Worm (Caenorhabditis elegans) whole organism, young adult: ENCODE data around the gene npr-21.

Experiments
- F49E8.2 ChIP-seq: sonication (generic microtip); optimal IDR thresholded peaks from 3 replicates; lab custom pipeline; 2017; ENCODE audit warnings: missing genetic modification characterization, mild to moderate bottlenecking, missing compliant biosample characterization, antibody characterized with exemption, moderate library complexity; ENCODE audit not compliant: insufficient read depth
- K12H6.12 ChIP-seq: fragments of 200-800 bp; sonication (Bioruptor generic); optimal IDR thresholded peaks from 2 replicates; lab custom pipeline; 2018; ENCODE audit warnings: mild to moderate bottlenecking, missing genetic modification characterization, missing compliant biosample characterization
- ZK185.1 ChIP-seq: sonication (generic microtip); optimal IDR thresholded peaks from 2 replicates; lab custom pipeline; 2016; ENCODE audit warnings: mild to moderate bottlenecking, missing genetic modification characterization, missing compliant biosample characterization; ENCODE audit not compliant: poor library complexity, severe bottlenecking
- attf-3 ChIP-seq: fragments of 200-800 bp; sonication (Bioruptor generic); conservative IDR thresholded peaks from 2 replicates; pipeline ENCODE4 v1.3.6; 2022; ENCODE audit warnings: missing genetic modification reagents, missing genetic modification characterization, missing compliant biosample characterization
- attf-6 ChIP-seq: fragments of 200-800 bp; sonication (Bioruptor generic); IDR thresholded peaks from 2 replicates; pipeline ENCODE4 v1.3.6; 2022; ENCODE audit warnings: missing genetic modification reagents, missing genetic modification characterization, missing compliant biosample characterization
- ccch-3 ChIP-seq: fragments of 200-800 bp; sonication (Bioruptor generic); optimal IDR thresholded peaks from 2 replicates; lab custom pipeline; 2018; ENCODE audit warnings: mild to moderate bottlenecking, missing genetic modification characterization, missing compliant biosample characterization
- ceh-100 ChIP-seq: fragments of 200-800 bp; sonication (Bioruptor generic); IDR thresholded peaks from 2 replicates; pipeline ENCODE4 v1.3.6; 2022; ENCODE audit warnings: missing genetic modification reagents, missing genetic modification characterization, missing compliant biosample characterization
- ceh-27 ChIP-seq: fragments of 200-800 bp; sonication (Bioruptor generic); optimal IDR thresholded peaks from 2 replicates; lab custom pipeline; 2018; ENCODE audit warnings: mild to moderate bottlenecking, missing genetic modification characterization, moderate library complexity, missing compliant biosample characterization
- ceh-79 ChIP-seq: sonication (generic microtip); optimal IDR thresholded peaks from 2 replicates; lab custom pipeline; 2017; ENCODE audit warnings: mild to moderate bottlenecking, missing genetic modification characterization, missing compliant biosample characterization
- dpff-1 ChIP-seq: sonication (generic microtip); optimal IDR thresholded peaks from 2 replicates; lab custom pipeline; 2017; ENCODE audit warnings: mild to moderate bottlenecking, missing genetic modification characterization, missing compliant biosample characterization
- hlh-26 ChIP-seq: fragments of 200-800 bp; sonication (Bioruptor generic); conservative IDR thresholded peaks from 2 replicates; pipeline ENCODE4 v1.3.6; 2022; ENCODE audit warnings: missing genetic modification reagents, missing genetic modification characterization, missing compliant biosample characterization
- lag-1 ChIP-seq: fragments of 200-800 bp; sonication (Bioruptor generic); IDR thresholded peaks from 2 replicates; pipeline ENCODE4 v1.3.6; 2022; ENCODE audit warnings: missing genetic modification reagents, missing genetic modification characterization, missing compliant biosample characterization
- let-607 ChIP-seq, 2 experiments: fragments of 200-800 bp in 1 of 2; sonication (Bioruptor generic) in 1 of 2; sonication (generic microtip) in 1 of 2; optimal IDR thresholded peaks; 2 replicates each; lab custom pipeline; 2016 to 2018; ENCODE audit warnings: mild to moderate bottlenecking in 2 of 2, missing compliant biosample characterization in 2 of 2, missing genetic modification characterization in 2 of 2, moderate library complexity in 2 of 2, missing genotype in 1 of 2
- lin-35 ChIP-seq, 3 experiments: fragments of 150-350 bp in 2 of 3; sonication (generic microtip) in 1 of 3; optimal IDR thresholded peaks; 2 replicates each; lab custom pipeline; 2014 to 2018; ENCODE audit warnings: missing biosample characterization in 3 of 3, missing genetic modification characterization in 3 of 3, missing genetic modification reagents in 3 of 3
- madf-8 ChIP-seq: fragments of 200-800 bp; sonication (Bioruptor generic); conservative IDR thresholded peaks from 2 replicates; pipeline ENCODE4 v1.3.6; 2022; ENCODE audit warnings: missing genetic modification reagents, missing genetic modification characterization, missing compliant biosample characterization
- mes-4 ChIP-seq: sonication (generic microtip); optimal IDR thresholded peaks from 2 replicates; lab custom pipeline; 2016; ENCODE audit warnings: missing genotype, missing genetic modification characterization, missing compliant biosample characterization
- nhr-90 ChIP-seq: sonication (generic microtip); optimal IDR thresholded peaks from 2 replicates; lab custom pipeline; 2016; ENCODE audit warnings: missing genotype, mild to moderate bottlenecking, missing genetic modification characterization, missing compliant biosample characterization
- snpc-4 ChIP-seq, 5 experiments: fragments of 150-350 bp in 1 of 5; sonication (generic microtip) in 4 of 5; optimal IDR thresholded peaks; 2 replicates each; lab custom pipeline; 2014 to 2018; ENCODE audit warnings: missing genetic modification characterization in 5 of 5, missing biosample characterization in 3 of 5, antibody characterized with exemption in 2 of 5, mild to moderate bottlenecking in 2 of 5, missing compliant biosample characterization in 2 of 5, missing genotype in 2 of 5, moderate library complexity in 2 of 5, missing genetic modification reagents in 1 of 5
- somi-1 ChIP-seq: fragments of 200-800 bp; sonication (Bioruptor generic); optimal IDR thresholded peaks from 2 replicates; lab custom pipeline; 2018; ENCODE audit warnings: mild to moderate bottlenecking, missing genetic modification characterization, missing compliant biosample characterization
- tlf-1 ChIP-seq: fragments of 200-800 bp; sonication (Bioruptor generic); optimal IDR thresholded peaks from 2 replicates; lab custom pipeline; 2018; ENCODE audit warnings: mild to moderate bottlenecking, missing genetic modification characterization, missing compliant biosample characterization
- zim-3 ChIP-seq: sonication (generic microtip); optimal IDR thresholded peaks from 2 replicates; lab custom pipeline; 2017; ENCODE audit warnings: mild to moderate bottlenecking, missing genetic modification characterization, moderate library complexity, missing compliant biosample characterization

Gene npr-21

ce11 chrX:17110555-17110954 is 47.2 kb downstream of the npr-21 start, which contains the start of gene lido-5:
TSS of gene lido-5 (minus strand) at chrX:17110655.
- TF ChIP-seq lin-35 (GFP tag; optimal IDR thresholded peaks at IDR 0.05; lab: Kevin White, UChicago) (no peak), mes-4 (tag; lab: Kevin White, UChicago) (no peak), zim-3 (tag; lab: Kevin White, UChicago) (no peak), attf-3 (GFP tag; lab: Robert Waterston, UW) (no peak), K12H6.12 (no peak), nhr-90 (tag; lab: Kevin White, UChicago) (no peak), F49E8.2 (tag; lab: Kevin White, UChicago) (no peak), madf-8 (no peak), hlh-26 (GFP tag; lab: Robert Waterston, UW) (no peak), ceh-27 (GFP tag; lab: Kevin White, UChicago) (no peak)
- TF ChIP-seq, all 124 proteins: peak for 0

DNA sequence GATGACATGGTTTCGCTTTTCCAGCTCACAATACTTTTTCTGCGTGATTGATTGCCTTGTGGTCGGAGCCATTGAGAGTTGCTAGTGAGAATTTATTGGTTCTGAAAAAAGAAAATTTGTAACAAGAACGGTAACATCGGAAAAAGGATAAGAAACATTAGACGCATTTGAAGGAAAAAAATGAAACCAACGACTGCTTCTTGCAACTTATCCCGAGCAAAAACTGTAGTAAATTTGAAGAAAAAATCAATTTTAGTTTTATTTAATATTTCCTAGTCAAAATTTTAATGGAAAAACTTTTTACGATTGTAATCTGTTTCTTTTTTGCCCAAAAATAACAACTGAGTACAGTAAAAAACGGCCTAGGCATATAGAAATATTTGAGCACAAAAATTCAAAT is 50.1 kb downstream of the npr-21 start, which contains the start of gene lido-4:
Gene lido-4 (minus strand): TSS at position 101 of the 400 bp plus-strand sequence.
- TF ChIP-seq snpc-4 (GFP tag; optimal IDR thresholded peaks at IDR 0.05; lab: Kevin White, UChicago) (no peak), snpc-4 (tag; optimal IDR thresholded peaks at IDR 0.05; lab: Kevin White, UChicago) (no peak), dpff-1 (tag; lab: Kevin White, UChicago) (no peak), ccch-3 (no peak), lag-1 (GFP tag; lab: Robert Waterston, UW) (no peak), somi-1 (GFP tag; lab: Kevin White, UChicago) (no peak), attf-6 (no peak), ZK185.1 (tag; lab: Kevin White, UChicago) (no peak), tlf-1 (no peak), ceh-79 (no peak), let-607 (tag; optimal IDR thresholded peaks at IDR 0.05; lab: Kevin White, UChicago) (no peak), ceh-100 (GFP tag; lab: Robert Waterston, UW) (no peak)
